Fruit fly (Drosophila melanogaster): Measurements from ENCODE around the gene axo.

The axo gene

DNA sequence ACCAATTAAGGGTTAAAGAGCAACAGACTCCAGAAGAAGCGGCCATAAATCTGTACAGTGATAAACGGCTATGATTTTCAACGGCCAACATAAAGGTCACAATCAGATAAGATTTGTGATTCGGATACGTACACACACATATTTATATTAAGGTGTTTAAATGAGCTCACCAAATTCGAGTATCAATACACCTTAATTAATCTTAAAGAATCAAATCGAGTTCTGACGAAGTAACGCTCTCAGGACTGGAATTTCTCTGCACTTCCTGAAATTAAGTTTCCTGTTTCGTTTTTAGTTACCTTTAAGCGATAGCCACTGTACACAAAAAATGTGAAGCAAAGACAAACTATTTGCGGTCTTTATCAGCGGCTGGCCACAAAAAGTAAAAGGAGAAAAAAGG lies 63.2 kb downstream of the axo start:
- TF ChIP-seq Vsx2 (GFP tag; optimal IDR thresholded peaks at IDR 0.05; ENCODE audit: partially characterized antibody) (no peak), Sp1 (GFP tag; optimal IDR thresholded peaks at IDR 0.05) (no peak), Dif (GFP tag; optimal IDR thresholded peaks at IDR 0.05; ENCODE audit: partially characterized antibody) (no peak), foxo (GFP tag; optimal IDR thresholded peaks at IDR 0.05) (peak in 1 of 2 experiments; percentile 20), rgr (GFP tag; optimal IDR thresholded peaks at IDR 0.05) (no peak), HLH106 (tag; optimal IDR thresholded peaks at IDR 0.05) (peak; percentile 15), dsf (GFP tag; optimal IDR thresholded peaks at IDR 0.05; ENCODE audit: borderline replicate concordance) (no peak), jim (GFP tag; optimal IDR thresholded peaks at IDR 0.05) (no peak), Hr83 (GFP tag; optimal IDR thresholded peaks at IDR 0.05; ENCODE audit: poor library complexity, severe bottlenecking) (no peak), brk (GFP tag; optimal IDR thresholded peaks at IDR 0.05) (no peak), Rel (GFP tag; optimal IDR thresholded peaks at IDR 0.05) (no peak), Rel (tag; optimal IDR thresholded peaks at IDR 0.05) (no peak), woc (GFP tag; optimal IDR thresholded peaks at IDR 0.05) (peak; percentile 31), h (GFP tag; optimal IDR thresholded peaks at IDR 0.05) (peak; percentile 18), CG9705 (GFP tag; optimal IDR thresholded peaks at IDR 0.05) (no peak), br (GFP tag; optimal IDR thresholded peaks at IDR 0.05) (peak; percentile 10), ey (GFP tag; optimal IDR thresholded peaks at IDR 0.05) (peak; percentile 47)

DNA sequence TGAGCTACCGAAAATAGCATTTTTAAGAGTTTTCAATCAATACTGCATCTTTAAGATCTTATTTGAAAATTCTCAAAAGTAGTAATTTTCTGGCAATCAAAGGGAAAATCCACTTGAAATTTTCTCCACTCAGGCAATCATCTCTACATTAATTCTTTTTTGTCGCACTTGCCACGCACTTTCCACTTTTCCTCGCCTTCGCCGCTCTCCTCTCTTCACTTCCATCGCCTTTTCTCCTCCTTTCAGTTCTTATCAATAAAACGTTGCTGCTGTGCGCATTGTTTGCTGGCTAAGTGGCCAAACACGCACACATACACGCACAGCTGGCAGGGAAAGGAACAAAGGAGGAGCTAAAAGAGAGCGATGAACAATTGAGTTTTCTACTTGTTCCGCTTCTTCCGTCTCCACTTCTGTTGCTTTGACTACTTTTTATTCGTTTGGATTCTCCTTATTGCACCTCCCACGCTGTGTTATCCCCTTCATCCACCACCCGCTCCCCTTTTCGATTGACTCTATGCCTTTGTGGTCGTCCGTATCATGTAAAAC lies 64.0 kb downstream of the axo start:
- TF ChIP-seq Abd-B (GFP tag; optimal IDR thresholded peaks at IDR 0.05) (no peak), psq (GFP tag; optimal IDR thresholded peaks at IDR 0.05) (peak; percentile 50)

DNA sequence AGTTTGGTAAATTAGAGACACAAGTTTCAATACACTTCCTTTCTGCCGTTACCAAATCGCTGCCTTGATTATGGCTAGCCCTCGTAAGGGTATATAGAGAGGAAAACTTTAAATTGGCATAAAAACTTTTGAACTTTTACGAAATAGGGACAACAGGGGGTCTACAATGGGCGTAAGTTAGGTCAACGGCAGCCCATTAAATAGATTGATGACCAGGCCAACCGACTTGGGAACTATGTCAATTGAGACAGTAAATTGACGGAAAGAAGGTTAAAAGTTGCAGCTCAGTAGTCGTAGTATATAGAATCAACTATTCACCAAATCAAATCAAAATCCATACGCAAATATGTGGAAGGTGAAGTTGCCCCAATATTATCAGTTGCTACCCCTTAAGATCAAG lies 66.2 kb downstream of the axo start, which contains the start of gene CG32246:
Gene CG32246, plus strand, starts transcription at position 301 of the 400 bp plus-strand sequence.
- TF ChIP-seq Rel (GFP tag; optimal IDR thresholded peaks at IDR 0.05) (no peak), Rel (tag; optimal IDR thresholded peaks at IDR 0.05) (no peak), OdsH (GFP tag; optimal IDR thresholded peaks at IDR 0.05) (no peak), Jra (GFP tag; optimal IDR thresholded peaks at IDR 0.05) (no peak), tai (GFP tag; optimal IDR thresholded peaks at IDR 0.05) (no peak), Dif (GFP tag; optimal IDR thresholded peaks at IDR 0.05; ENCODE audit: partially characterized antibody) (no peak)

DNA sequence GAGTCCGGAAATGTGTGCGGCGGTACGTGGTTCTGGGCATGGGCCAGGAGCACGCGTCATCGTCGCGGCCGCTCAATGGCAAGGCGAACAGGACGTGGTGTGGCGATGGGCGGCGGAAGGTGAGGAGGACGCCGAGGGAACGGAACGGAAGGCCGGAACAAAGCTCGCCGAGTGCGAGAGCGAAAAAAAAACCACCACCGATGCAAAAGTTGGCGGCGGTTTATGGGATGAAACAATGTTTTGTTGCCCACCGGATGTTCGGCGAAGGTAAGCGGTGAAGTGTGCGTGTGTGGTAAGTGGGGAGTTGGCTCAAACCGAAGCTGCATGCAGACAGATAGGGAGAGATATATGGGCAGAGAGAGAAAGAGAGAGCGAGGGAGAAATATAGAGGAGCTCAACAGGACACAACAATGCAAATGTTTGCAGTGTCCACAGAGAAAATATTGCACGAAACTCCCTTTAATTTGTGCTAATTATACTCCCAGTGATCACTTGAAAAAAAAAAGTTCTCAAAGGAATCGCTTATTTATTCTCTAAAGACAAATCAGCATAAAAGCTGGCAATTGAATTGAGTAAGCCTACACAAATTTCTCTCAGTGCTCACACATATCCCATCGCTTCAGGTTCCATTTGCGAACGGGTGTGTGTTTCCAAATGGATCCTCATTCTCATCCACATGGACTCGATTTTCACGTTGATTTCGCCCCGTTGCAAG lies 67.5 kb downstream of the axo start:
- TF ChIP-seq Hr78 (GFP tag; optimal IDR thresholded peaks at IDR 0.05) (no peak), OdsH (GFP tag; optimal IDR thresholded peaks at IDR 0.05) (peak; percentile 49), Hnf4 (GFP tag; optimal IDR thresholded peaks at IDR 0.05) (peak; percentile 38), jim (GFP tag; optimal IDR thresholded peaks at IDR 0.05) (no peak), Rel (GFP tag; optimal IDR thresholded peaks at IDR 0.05) (no peak), Rel (tag; optimal IDR thresholded peaks at IDR 0.05) (no peak), CG9705 (GFP tag; optimal IDR thresholded peaks at IDR 0.05) (no peak), br (GFP tag; optimal IDR thresholded peaks at IDR 0.05) (peak; percentile 63), sv (GFP tag; optimal IDR thresholded peaks at IDR 0.05) (no peak), tai (GFP tag; optimal IDR thresholded peaks at IDR 0.05) (no peak), Abd-B (GFP tag; optimal IDR thresholded peaks at IDR 0.05) (no peak), Dfd (GFP tag; optimal IDR thresholded peaks at IDR 0.05) (no peak), dsf (GFP tag; optimal IDR thresholded peaks at IDR 0.05; ENCODE audit: borderline replicate concordance) (no peak), Dif (GFP tag; optimal IDR thresholded peaks at IDR 0.05; ENCODE audit: partially characterized antibody) (no peak), rgr (GFP tag; optimal IDR thresholded peaks at IDR 0.05) (peak; percentile 59), dl (GFP tag; optimal IDR thresholded peaks at IDR 0.05; ENCODE audit: insufficient read depth in 1 of 2, partially characterized antibody in 2 of 2) (no peak), fru (GFP tag; optimal IDR thresholded peaks at IDR 0.05) (peak; percentile 72), dmrt93B (GFP tag; optimal IDR thresholded peaks at IDR 0.05) (no peak), pan (optimal IDR thresholded peaks at IDR 0.05) (no peak), ey (GFP tag; optimal IDR thresholded peaks at IDR 0.05) (peak; percentile 68), Myc (optimal IDR thresholded peaks at IDR 0.05) (no peak), usp (GFP tag; optimal IDR thresholded peaks at IDR 0.05) (no peak), woc (GFP tag; optimal IDR thresholded peaks at IDR 0.05) (peak; percentile 48), lola (GFP tag; optimal IDR thresholded peaks at IDR 0.05) (no peak), h (GFP tag; optimal IDR thresholded peaks at IDR 0.05) (peak; percentile 61), Hr83 (GFP tag; optimal IDR thresholded peaks at IDR 0.05; ENCODE audit: poor library complexity, severe bottlenecking) (no peak), psq (GFP tag; optimal IDR thresholded peaks at IDR 0.05) (peak; percentile 24), CG32264 (GFP tag; optimal IDR thresholded peaks at IDR 0.05) (peak; percentile 17), sage (GFP tag; optimal IDR thresholded peaks at IDR 0.05) (no peak), N (GFP tag; optimal IDR thresholded peaks at IDR 0.05) (no peak), Mio (GFP tag; optimal IDR thresholded peaks at IDR 0.05) (no peak), foxo (GFP tag; optimal IDR thresholded peaks at IDR 0.05) (peak in 1 of 2 experiments; percentile 73), brk (GFP tag; optimal IDR thresholded peaks at IDR 0.05) (no peak), GATAd (GFP tag; optimal IDR thresholded peaks at IDR 0.05) (no peak), CrebA (GFP tag; optimal IDR thresholded peaks at IDR 0.05; ENCODE audit: borderline replicate concordance) (no peak), HLH106 (tag; optimal IDR thresholded peaks at IDR 0.05) (peak; percentile 51), Jra (GFP tag; optimal IDR thresholded peaks at IDR 0.05) (no peak), Vsx2 (GFP tag; optimal IDR thresholded peaks at IDR 0.05; ENCODE audit: partially characterized antibody) (no peak), Sp1 (GFP tag; optimal IDR thresholded peaks at IDR 0.05) (peak; percentile 47)
